Worm (Caenorhabditis elegans) whole organism, mixed stage, embryonic: Measurements from ENCODE around the gene golg-2.

Experiments used
- hlh-1 ChIP-seq: fragments of 150-350 bp; optimal IDR thresholded peaks from 2 replicates; lab custom pipeline; 2014; ENCODE audit warnings: missing biosample characterization, missing genetic modification reagents, missing genetic modification characterization
- lin-13 ChIP-seq: fragments of 150-350 bp; optimal IDR thresholded peaks from 2 replicates; lab custom pipeline; 2014; ENCODE audit warnings: missing biosample characterization, missing genetic modification characterization
- mep-1 ChIP-seq: fragments of 150-350 bp; optimal IDR thresholded peaks from 2 replicates; lab custom pipeline; 2017; ENCODE audit warnings: missing biosample characterization, missing genetic modification reagents, missing genetic modification characterization, inconsistent platforms
- nhr-12 ChIP-seq: fragments of 150-350 bp; optimal IDR thresholded peaks from 2 replicates; lab custom pipeline; 2014; ENCODE audit warnings: missing biosample characterization, missing genetic modification characterization
- nhr-237 ChIP-seq: fragments of 150-350 bp; optimal IDR thresholded peaks from 2 replicates; lab custom pipeline; 2014; ENCODE audit warnings: missing biosample characterization, missing genetic modification characterization
- nhr-28 ChIP-seq: fragments of 150-350 bp; optimal IDR thresholded peaks from 2 replicates; lab custom pipeline; 2014; ENCODE audit warnings: missing biosample characterization, missing genetic modification characterization
- nhr-76 ChIP-seq: sonication (generic microtip); optimal IDR thresholded peaks from 2 replicates; lab custom pipeline; 2017; ENCODE audit warnings: missing biosample characterization, missing genetic modification characterization
- unc-39 ChIP-seq: fragments of 150-350 bp; optimal IDR thresholded peaks from 2 replicates; lab custom pipeline; 2014; ENCODE audit warnings: missing biosample characterization, missing genetic modification characterization

DNA sequence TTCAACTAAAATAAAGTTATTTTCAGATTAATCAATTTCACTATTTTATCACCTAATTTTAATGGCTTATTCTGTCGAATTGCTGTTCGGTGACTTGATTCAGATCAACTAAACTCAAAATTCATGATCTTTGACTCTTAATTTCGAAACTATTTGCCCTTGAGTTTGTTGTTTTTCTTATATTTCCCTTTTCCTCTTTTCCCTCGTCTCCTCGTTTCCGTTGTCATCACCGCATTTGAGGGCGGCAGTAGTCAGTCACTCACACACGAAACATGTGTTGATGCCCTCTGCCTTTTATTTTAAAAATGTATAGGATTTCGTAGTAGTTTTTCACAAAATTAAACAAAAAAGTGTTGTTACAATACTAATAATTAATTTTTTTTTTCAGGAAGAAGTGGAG is 45.0 kb downstream of the golg-2 start, which contains the start of gene rnh-1.0:
- TF ChIP-seq nhr-237 (tag; lab: Kevin White, UChicago) (no peak), nhr-76 (tag; lab: Kevin White, UChicago) (no peak), nhr-12 (tag; lab: Kevin White, UChicago) (no peak), nhr-28 (tag; lab: Kevin White, UChicago) (no peak), hlh-1 (no peak), unc-39 (tag; lab: Kevin White, UChicago) (no peak), mep-1 (no peak), lin-13 (tag; lab: Kevin White, UChicago) (no peak)
